Fruit fly (Drosophila melanogaster) whole organism, embryonic: ENCODE data around the gene CG42835.

ENCODE experiments used
- Abd-B ChIP-seq: fragments of 200-800 bp; sonication (Bioruptor generic); optimal IDR thresholded peaks from 2 replicates; lab custom pipeline; 2018; ENCODE audit warnings: missing biosample characterization, mild to moderate bottlenecking, missing genetic modification characterization, moderate library complexity
- Bgb ChIP-seq: fragments of 200-800 bp; sonication (Bioruptor generic); IDR thresholded peaks from 2 replicates; pipeline ENCODE4 v1.3.6; 2022; ENCODE audit warnings: missing biosample characterization, missing genetic modification characterization; ENCODE audit not compliant: partially characterized antibody
- BtbVII ChIP-seq: fragments of 200-800 bp; sonication (Bioruptor generic); optimal IDR thresholded peaks from 3 replicates; lab custom pipeline; 2017; ENCODE audit warnings: missing biosample characterization, mild to moderate bottlenecking, missing genetic modification characterization
- CG10366 ChIP-seq: fragments of 200-800 bp; sonication (Bioruptor generic); IDR thresholded peaks from 2 replicates; pipeline ENCODE4 v1.3.6; 2022; ENCODE audit warnings: missing biosample characterization, missing genetic modification characterization
- CG11456 ChIP-seq: fragments of 200-800 bp; sonication (Bioruptor generic); IDR thresholded peaks from 3 replicates; pipeline ENCODE4 v1.3.6; 2022; ENCODE audit warnings: missing biosample characterization, missing genetic modification characterization
- CG11504 ChIP-seq: fragments of 200-800 bp; sonication (Bioruptor generic); optimal IDR thresholded peaks from 3 replicates; lab custom pipeline; 2019; ENCODE audit warnings: missing biosample characterization, mild to moderate bottlenecking, missing genetic modification characterization, moderate library complexity
- CG12071 ChIP-seq: fragments of 200-800 bp; sonication (Bioruptor generic); optimal IDR thresholded peaks from 3 replicates; lab custom pipeline; 2018; ENCODE audit warnings: missing biosample characterization, mild to moderate bottlenecking, missing genetic modification characterization
- CG12155 ChIP-seq: fragments of 200-800 bp; sonication (Bioruptor generic); optimal IDR thresholded peaks from 3 replicates; lab custom pipeline; 2016; ENCODE audit warnings: missing biosample characterization, missing genetic modification characterization
- CG13296 ChIP-seq: fragments of 200-800 bp; sonication (Bioruptor generic); optimal IDR thresholded peaks from 3 replicates; lab custom pipeline; 2018; ENCODE audit warnings: missing biosample characterization, mild to moderate bottlenecking, missing genetic modification characterization
- CG14710 ChIP-seq: fragments of 200-800 bp; sonication (Bioruptor generic); optimal IDR thresholded peaks from 3 replicates; lab custom pipeline; 2019; ENCODE audit warnings: missing biosample characterization, mild to moderate bottlenecking, missing genetic modification characterization, moderate library complexity
- CG16863 ChIP-seq: fragments of 200-800 bp; sonication (Bioruptor generic); optimal IDR thresholded peaks from 3 replicates; lab custom pipeline; 2016; ENCODE audit warnings: missing biosample characterization, missing genetic modification characterization
- CG17328 ChIP-seq: fragments of 200-800 bp; sonication (Bioruptor generic); IDR thresholded peaks from 2 replicates; pipeline ENCODE4 v1.3.6; 2022; ENCODE audit warnings: missing biosample characterization, missing genetic modification characterization
- CG1832 ChIP-seq: fragments of 200-800 bp; sonication (Bioruptor generic); optimal IDR thresholded peaks from 2 replicates; lab custom pipeline; 2017; ENCODE audit warnings: missing biosample characterization, mild to moderate bottlenecking, missing genetic modification characterization, inconsistent platforms
- CG30403 ChIP-seq: fragments of 200-800 bp; sonication (Bioruptor generic); optimal IDR thresholded peaks from 3 replicates; lab custom pipeline; 2016; ENCODE audit warnings: missing biosample characterization, missing genetic modification characterization
- CG3838 ChIP-seq: fragments of 200-800 bp; sonication (Bioruptor generic); optimal IDR thresholded peaks from 3 replicates; lab custom pipeline; 2016; ENCODE audit warnings: missing biosample characterization, missing genetic modification characterization
- CG4328 ChIP-seq: fragments of 200-800 bp; sonication (Bioruptor generic); optimal IDR thresholded peaks from 3 replicates; lab custom pipeline; 2017; ENCODE audit warnings: missing biosample characterization, missing genetic modification reagents, missing genetic modification characterization
- CG4360 ChIP-seq: fragments of 200-800 bp; sonication (Bioruptor generic); IDR thresholded peaks from 2 replicates; pipeline ENCODE4 v1.3.6; 2022; ENCODE audit warnings: missing biosample characterization, missing genetic modification characterization
- CG4404 ChIP-seq: fragments of 200-800 bp; sonication (Bioruptor generic); IDR thresholded peaks from 2 replicates; pipeline ENCODE4 v1.3.6; 2022; ENCODE audit warnings: missing biosample characterization, missing genetic modification characterization
- CG6683 ChIP-seq: fragments of 200-800 bp; sonication (Bioruptor generic); optimal IDR thresholded peaks from 2 replicates; lab custom pipeline; 2017; ENCODE audit warnings: missing biosample characterization, mild to moderate bottlenecking, missing genetic modification characterization, missing genetic modification reagents
- CG6813 ChIP-seq: fragments of 200-800 bp; sonication (Bioruptor generic); optimal IDR thresholded peaks from 2 replicates; lab custom pipeline; 2017; ENCODE audit warnings: missing biosample characterization, missing genetic modification characterization, mild to moderate bottlenecking, moderate library complexity, missing genetic modification reagents
- CG8089 ChIP-seq: fragments of 200-800 bp; sonication (Bioruptor generic); optimal IDR thresholded peaks from 3 replicates; lab custom pipeline; 2016; ENCODE audit warnings: missing biosample characterization, missing genetic modification characterization
- Chrac-16 ChIP-seq: fragments of 200-800 bp; sonication (Bioruptor generic); optimal IDR thresholded peaks from 3 replicates; lab custom pipeline; 2016; ENCODE audit warnings: missing biosample characterization, missing genetic modification characterization
- Doc3 ChIP-seq: fragments of 200-800 bp; sonication (Bioruptor generic); IDR thresholded peaks from 3 replicates; pipeline ENCODE4 v1.3.6; 2022; ENCODE audit warnings: missing biosample characterization, missing genetic modification characterization; ENCODE audit not compliant: partially characterized antibody
- Drgx ChIP-seq: fragments of 200-800 bp; sonication (Bioruptor generic); IDR thresholded peaks from 2 replicates; pipeline ENCODE4 v1.3.6; 2022; ENCODE audit warnings: missing biosample characterization, missing genetic modification characterization
- GATAe ChIP-seq: fragments of 200-800 bp; sonication (Bioruptor generic); conservative IDR thresholded peaks from 2 replicates; pipeline ENCODE4 v1.3.6; 2022; ENCODE audit warnings: missing biosample characterization, missing genetic modification characterization
- H2.0 ChIP-seq: fragments of 200-800 bp; sonication (Bioruptor generic); IDR thresholded peaks from 2 replicates; pipeline ENCODE4 v1.3.6; 2022; ENCODE audit warnings: missing biosample characterization, missing genetic modification characterization
- HHEX ChIP-seq: fragments of 200-800 bp; sonication (Bioruptor generic); optimal IDR thresholded peaks from 3 replicates; lab custom pipeline; 2017; ENCODE audit warnings: missing biosample characterization, mild to moderate bottlenecking, missing genetic modification characterization, missing genetic modification reagents
- HmgD ChIP-seq: fragments of 200-800 bp; sonication (Bioruptor generic); optimal IDR thresholded peaks from 3 replicates; lab custom pipeline; 2016; ENCODE audit warnings: missing biosample characterization, missing genetic modification characterization
- Hr39 ChIP-seq: fragments of >200 bp; optimal IDR thresholded peaks from 2 replicates; lab custom pipeline; 2017
- Lhr ChIP-seq: fragments of 200-800 bp; sonication (Bioruptor generic); optimal IDR thresholded peaks from 3 replicates; lab custom pipeline; 2017; ENCODE audit warnings: mild to moderate bottlenecking, missing biosample characterization, missing genetic modification reagents, missing genetic modification characterization
- Mes4 ChIP-seq: fragments of 200-800 bp; sonication (Bioruptor generic); optimal IDR thresholded peaks from 2 replicates; lab custom pipeline; 2016; ENCODE audit warnings: missing biosample characterization, missing genetic modification characterization
- Myb ChIP-seq: fragments of 200-800 bp; sonication (Bioruptor generic); optimal IDR thresholded peaks from 2 replicates; lab custom pipeline; 2016; ENCODE audit warnings: missing biosample characterization, missing genetic modification characterization
- NK7.1 ChIP-seq: fragments of 200-800 bp; sonication (Bioruptor generic); optimal IDR thresholded peaks from 3 replicates; lab custom pipeline; 2016; ENCODE audit warnings: missing biosample characterization, missing genetic modification characterization
- Ptx1 ChIP-seq: fragments of 200-800 bp; sonication (Bioruptor generic); IDR thresholded peaks from 2 replicates; pipeline ENCODE4 v1.3.6; 2022; ENCODE audit warnings: missing biosample characterization, missing genetic modification characterization
- Sry-β ChIP-seq: fragments of 200-800 bp; sonication (Bioruptor generic); optimal IDR thresholded peaks from 2 replicates; lab custom pipeline; 2018; ENCODE audit warnings: missing biosample characterization, mild to moderate bottlenecking, missing genetic modification characterization, moderate library complexity
- TFAM ChIP-seq: fragments of 200-800 bp; sonication (Bioruptor generic); optimal IDR thresholded peaks from 2 replicates; lab custom pipeline; 2017; ENCODE audit warnings: missing biosample characterization, missing genetic modification characterization, inconsistent platforms
- Xrp1 ChIP-seq: fragments of 200-800 bp; sonication (Bioruptor generic); IDR thresholded peaks from 2 replicates; pipeline ENCODE4 v1.3.6; 2022; ENCODE audit warnings: missing biosample characterization, missing genetic modification characterization
- ash1 ChIP-seq: fragments of 200-800 bp; sonication (Bioruptor generic); optimal IDR thresholded peaks from 2 replicates; lab custom pipeline; 2018; ENCODE audit warnings: missing biosample characterization, mild to moderate bottlenecking, missing genetic modification characterization
- bcd ChIP-seq: fragments of 200-800 bp; sonication (Bioruptor generic); optimal IDR thresholded peaks from 2 replicates; lab custom pipeline; 2017; ENCODE audit warnings: missing biosample characterization, mild to moderate bottlenecking, missing genetic modification characterization
- crc ChIP-seq: fragments of 200-800 bp; sonication (Bioruptor generic); optimal IDR thresholded peaks from 2 replicates; lab custom pipeline; 2016; ENCODE audit warnings: missing biosample characterization, missing genetic modification characterization
- en ChIP-seq: fragments of 200-800 bp; sonication (Bioruptor generic); optimal IDR thresholded peaks from 2 replicates; lab custom pipeline; 2016; ENCODE audit warnings: missing biosample characterization, missing genetic modification characterization
- exex ChIP-seq: fragments of 200-800 bp; sonication (Bioruptor generic); optimal IDR thresholded peaks from 4 replicates; lab custom pipeline; 2018; ENCODE audit warnings: missing biosample characterization, mild to moderate bottlenecking, missing genetic modification characterization, moderate library complexity
- hb ChIP-seq: fragments of 200-800 bp; sonication (Bioruptor generic); IDR thresholded peaks from 3 replicates; pipeline ENCODE4 v1.3.6; 2022; ENCODE audit warnings: missing biosample characterization, missing genetic modification characterization; ENCODE audit not compliant: partially characterized antibody
- inv ChIP-seq: fragments of 200-800 bp; sonication (Bioruptor generic); IDR thresholded peaks from 2 replicates; pipeline ENCODE4 v1.3.6; 2022; ENCODE audit warnings: missing biosample characterization, missing genetic modification characterization; ENCODE audit not compliant: partially characterized antibody
- ken ChIP-seq: fragments of 200-800 bp; sonication (Bioruptor generic); IDR thresholded peaks from 3 replicates; pipeline ENCODE4 v1.3.6; 2022; ENCODE audit warnings: missing biosample characterization, missing genetic modification characterization
- pho ChIP-seq: fragments of 200-800 bp; sonication (Bioruptor generic); optimal IDR thresholded peaks from 2 replicates; lab custom pipeline; 2016; ENCODE audit warnings: missing biosample characterization, missing genetic modification characterization
- pzg ChIP-seq: fragments of 200-800 bp; sonication (Bioruptor generic); optimal IDR thresholded peaks from 3 replicates; lab custom pipeline; 2018; ENCODE audit warnings: missing biosample characterization, mild to moderate bottlenecking, missing genetic modification characterization, moderate library complexity
- seq ChIP-seq: fragments of 200-800 bp; sonication (Bioruptor generic); IDR thresholded peaks from 2 replicates; pipeline ENCODE4 v1.3.6; 2022; ENCODE audit warnings: missing biosample characterization, missing genetic modification characterization
- sqz ChIP-seq: fragments of 200-800 bp; sonication (Bioruptor generic); optimal IDR thresholded peaks from 3 replicates; lab custom pipeline; 2018; ENCODE audit warnings: missing biosample characterization, mild to moderate bottlenecking, missing genetic modification characterization
- ssp ChIP-seq: fragments of 200-800 bp; sonication (Bioruptor generic); IDR thresholded peaks from 2 replicates; pipeline ENCODE4 v1.3.6; 2022; ENCODE audit warnings: missing biosample characterization, missing genetic modification characterization
- stwl ChIP-seq: fragments of 200-800 bp; sonication (Bioruptor generic); optimal IDR thresholded peaks from 3 replicates; lab custom pipeline; 2018; ENCODE audit warnings: missing biosample characterization, mild to moderate bottlenecking, missing genetic modification characterization, moderate library complexity

Gene CG42835

DNA sequence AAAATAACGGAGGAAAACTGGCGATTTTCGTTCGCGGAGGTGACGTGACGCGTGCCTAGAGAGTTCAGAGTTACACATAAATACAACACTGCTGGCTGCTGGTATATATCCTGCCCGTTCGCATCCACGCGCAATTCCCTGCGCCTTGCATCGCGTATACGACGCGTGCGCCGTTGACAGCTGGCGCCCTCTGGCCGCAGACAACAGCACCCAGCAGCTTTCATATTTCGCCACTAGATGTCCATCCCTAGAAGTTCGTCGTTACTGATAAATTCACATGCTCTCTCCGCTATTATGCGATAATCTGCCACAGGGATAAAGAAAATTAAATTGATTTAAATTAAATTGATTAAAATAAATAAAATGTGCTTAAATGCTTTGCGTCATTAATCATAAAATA, 18.0 kb upstream of the CG42835 start, which contains the start of gene Sur-8 (continued):
- TF ChIP-seq Mes4 (peak; percentile 36), CG16863 (GFP tag; lab: Kevin White, UChicago) (peak; percentile 65), CG4328 (GFP tag; lab: Kevin White, UChicago) (peak; percentile 21), Chrac-16 (GFP tag; lab: Kevin White, UChicago) (peak; percentile 73), CG6813 (peak; percentile 1), CG1832 (GFP tag; lab: Kevin White, UChicago) (no peak), Doc3 (no peak), CG4360 (GFP tag; lab: Robert Waterston, UW) (no peak), CG10366 (GFP tag; lab: Robert Waterston, UW) (peak; percentile 68), CG17328 (GFP tag; lab: Robert Waterston, UW) (peak; percentile 70), crc (peak; percentile 5), CG14710 (tag; lab: Kevin White, UChicago) (peak; percentile 2), CG12155 (GFP tag; lab: Kevin White, UChicago) (peak; percentile 49), Abd-B (GFP tag; lab: Kevin White, UChicago) (no peak), pho (peak; percentile 1), Hr39 (no peak), CG3838 (GFP tag; lab: Kevin White, UChicago) (no peak), pzg (GFP tag; lab: Kevin White, UChicago) (peak; percentile 35), BtbVII (peak; percentile 25), NK7.1 (peak; percentile 30), H2.0 (GFP tag; lab: Robert Waterston, UW) (peak; percentile 62), ken (GFP tag; lab: Robert Waterston, UW) (peak; percentile 83), Xrp1 (GFP tag; lab: Robert Waterston, UW) (peak; percentile 36; the same call in 1 of the 2 replicates), HHEX (GFP tag; lab: Kevin White, UChicago) (peak; percentile 71), Lhr (GFP tag; lab: Kevin White, UChicago) (peak; percentile 32), CG11504 (tag; lab: Kevin White, UChicago) (peak; percentile 70), CG4404 (GFP tag; lab: Robert Waterston, UW) (no peak), stwl (tag; lab: Kevin White, UChicago) (peak; percentile 49), TFAM (GFP tag; lab: Kevin White, UChicago) (no peak), exex (tag; lab: Kevin White, UChicago) (no peak), Bgb (GFP tag; lab: Robert Waterston, UW) (peak; percentile 46; the same call in 1 of the 2 replicates), ash1 (GFP tag; lab: Kevin White, UChicago) (no peak), en (GFP tag; lab: Kevin White, UChicago) (peak; percentile 33), GATAe (0 out of 2 replicates have a peak, but pooled peaks have one; percentile 27), ssp (GFP tag; lab: Robert Waterston, UW) (peak; percentile 53; the same call in 1 of the 2 replicates), Sry-β (GFP tag; lab: Kevin White, UChicago) (no peak), HmgD (GFP tag; lab: Kevin White, UChicago) (peak; percentile 46), Myb (GFP tag; lab: Kevin White, UChicago) (peak; percentile 60), sqz (no peak), Ptx1 (GFP tag; lab: Robert Waterston, UW) (peak; percentile 81), CG30403 (peak; percentile 65), bcd (peak; percentile 60), hb (GFP tag; lab: Robert Waterston, UW) (no peak), Drgx (GFP tag; lab: Robert Waterston, UW) (no peak), CG6683 (GFP tag; lab: Kevin White, UChicago) (no peak), CG12071 (GFP tag; lab: Kevin White, UChicago) (peak; percentile 48), inv (GFP tag; lab: Robert Waterston, UW) (no peak), seq (GFP tag; lab: Robert Waterston, UW) (no peak), CG13296 (no peak), CG11456 (GFP tag; lab: Robert Waterston, UW) (peak; percentile 96), CG8089 (peak; percentile 53)
